Worm (Caenorhabditis elegans): ENCODE results near the gene ing-3.

DNA sequence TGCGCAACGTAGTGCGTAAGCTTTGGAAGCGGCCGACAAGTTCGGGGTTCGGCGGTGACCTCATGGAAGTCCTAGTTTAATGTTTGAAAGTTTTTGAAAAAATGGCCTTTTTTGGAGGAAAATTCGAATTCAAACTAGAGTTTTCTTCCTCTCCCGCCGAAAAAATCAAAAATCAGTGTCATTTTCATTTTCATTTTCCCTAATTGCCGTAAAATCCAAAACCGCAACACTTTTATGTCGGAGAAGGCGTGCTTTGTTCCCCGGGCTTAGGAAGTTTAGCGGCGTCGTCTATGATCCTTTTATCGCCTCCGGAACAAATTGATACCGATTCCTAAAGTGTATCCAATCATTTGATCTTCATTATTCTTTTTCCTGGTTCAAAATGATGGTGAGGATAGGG lies 49.1 kb downstream of the ing-3 start, which contains the start of gene mltn-5:
- TF ChIP-seq lsy-12 (tag; optimal IDR thresholded peaks at IDR 0.05) (no peak), lin-15B (tag; optimal IDR thresholded peaks at IDR 0.05) (no peak), jun-1 (tag; optimal IDR thresholded peaks at IDR 0.05) (no peak), pqm-1 (tag; optimal IDR thresholded peaks at IDR 0.05) (no peak), nhr-23 (tag; optimal IDR thresholded peaks at IDR 0.05) (no peak), nhr-28 (tag; optimal IDR thresholded peaks at IDR 0.05) (no peak), skn-1 (tag; optimal IDR thresholded peaks at IDR 0.05) (no peak)

Measured in whole organism, L3 larva.